Worm (Caenorhabditis elegans) whole organism, L1 larva: Measurements from ENCODE around the gene cal-2.

ENCODE experiments used
- C16A3.4 ChIP-seq: fragments of 150-350 bp; optimal IDR thresholded peaks from 2 replicates; lab custom pipeline; 2014; ENCODE audit warnings: missing biosample characterization, missing genetic modification characterization
- C34B4.2 ChIP-seq: sonication (generic microtip); optimal IDR thresholded peaks from 2 replicates; lab custom pipeline; 2017; ENCODE audit warnings: mild to moderate bottlenecking, missing genetic modification characterization, missing compliant biosample characterization
- blmp-1 ChIP-seq: fragments of 150-350 bp; optimal IDR thresholded peaks from 2 replicates; lab custom pipeline; 2014; ENCODE audit warnings: missing biosample characterization, missing genetic modification characterization
- fkh-10 ChIP-seq: sonication (generic microtip); optimal IDR thresholded peaks from 2 replicates; lab custom pipeline; 2017; ENCODE audit warnings: missing biosample characterization, missing genetic modification reagents, missing genetic modification characterization
- mep-1 ChIP-seq: fragments of 150-350 bp; optimal IDR thresholded peaks from 2 replicates; lab custom pipeline; 2014; ENCODE audit warnings: missing biosample characterization, missing genetic modification characterization
- nhr-237 ChIP-seq: fragments of 150-350 bp; optimal IDR thresholded peaks from 2 replicates; lab custom pipeline; 2014; ENCODE audit warnings: missing biosample characterization, missing genetic modification characterization
- tbx-2 ChIP-seq: sonication (generic microtip); optimal IDR thresholded peaks from 2 replicates; lab custom pipeline; 2016; ENCODE audit warnings: missing genetic modification characterization, missing compliant biosample characterization

DNA sequence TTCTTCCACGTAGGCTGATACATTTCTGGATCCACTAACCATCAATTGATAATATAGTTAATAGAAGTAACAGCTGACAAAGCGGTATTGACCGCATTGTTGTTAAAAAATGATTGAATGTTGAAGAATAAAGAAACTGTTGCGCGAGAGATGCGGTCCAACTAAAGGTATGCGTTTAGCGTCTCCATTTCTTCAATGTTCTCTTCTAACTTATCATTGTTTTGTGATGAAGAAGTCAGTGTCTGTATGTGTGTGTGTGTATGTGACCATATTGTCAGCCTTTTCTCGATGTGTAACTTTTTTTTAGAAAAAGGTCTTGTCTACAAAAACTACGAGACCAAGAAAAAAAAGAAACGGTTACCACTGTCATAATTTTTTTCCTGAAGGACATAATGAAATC is 34.1 kb upstream of the cal-2 start, which contains the start of gene B0457.2:
- TF ChIP-seq tbx-2 (tag; lab: Kevin White, UChicago): no peak
- TF ChIP-seq fkh-10 (GFP tag; lab: Kevin White, UChicago): no peak
- TF ChIP-seq mep-1 (tag; lab: Kevin White, UChicago): no peak
- no peak for TF ChIP-seq C34B4.2 (tag; lab: Kevin White, UChicago)
- TF ChIP-seq nhr-237 (tag; lab: Kevin White, UChicago): no peak
- no peak for TF ChIP-seq C16A3.4 (tag; lab: Kevin White, UChicago)
- TF ChIP-seq blmp-1 (tag; lab: Kevin White, UChicago): no peak
